Worm (Caenorhabditis elegans) whole organism, L4/young adult: Measurements from ENCODE around the gene fbxa-157.

ENCODE experiments used
- W03F9.2 ChIP-seq: fragments of 150-350 bp; optimal IDR thresholded peaks from 2 replicates; lab custom pipeline; 2014; ENCODE audit warnings: missing biosample characterization, missing genetic modification characterization
- him-1 ChIP-seq: sonication (generic microtip); optimal IDR thresholded peaks from 2 replicates; lab custom pipeline; 2016; ENCODE audit warnings: missing genotype, missing genetic modification reagents, missing genetic modification characterization, missing compliant biosample characterization

DNA sequence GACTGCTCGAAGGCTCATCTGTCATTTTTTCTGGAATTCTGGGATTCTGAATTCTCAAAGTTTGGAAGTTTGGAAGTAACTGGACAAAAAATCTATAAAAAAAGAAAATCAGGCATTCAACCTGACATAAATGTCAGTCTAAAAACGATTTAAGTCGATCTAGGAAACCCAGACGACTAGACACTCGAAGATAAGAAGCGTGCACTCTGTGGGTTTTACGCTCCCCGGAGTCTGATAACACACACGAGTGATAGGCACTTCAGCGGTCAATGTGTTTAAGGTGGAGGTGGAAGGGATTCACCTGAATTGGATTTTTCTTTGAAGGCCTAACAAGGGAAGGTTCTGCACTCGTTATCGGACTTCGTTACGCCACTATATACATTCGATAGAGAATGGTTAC, 10.7 kb upstream of the fbxa-157 start, which contains the start of gene C06H5.6:
- TF ChIP-seq him-1 (tag; lab: Kevin White, UChicago) (no peak), W03F9.2 (tag; lab: Kevin White, UChicago) (no peak)
